Worm (Caenorhabditis elegans): ENCODE data around the gene C16C8.20.

Gene C16C8.20

ce11 chrII:3471603-3472002, 24.9 kb downstream of the C16C8.20 start, which contains the start of gene Y49F6B.13:
Gene Y49F6B.13 (minus strand): TSS chrII:3471703.
- TF ChIP-seq efl-1 (optimal IDR thresholded peaks at IDR 0.05): no peak
- peak in 1 of 2 experiments; percentile 47 for TF ChIP-seq efl-1 (GFP tag; optimal IDR thresholded peaks at IDR 0.05 in 1 of 2)
- TF ChIP-seq hlh-17 (GFP tag; optimal IDR thresholded peaks at IDR 0.05; ENCODE audit: borderline replicate concordance): no peak

- TF ChIP-seq unc-98 (GFP tag; IDR thresholded peaks at IDR 0.05) (no peak), unc-30 (tag; optimal IDR thresholded peaks at IDR 0.05) (no peak), lsy-2 (tag; optimal IDR thresholded peaks at IDR 0.05) (no peak), xbp-1 (tag; optimal IDR thresholded peaks at IDR 0.05) (no peak)
These were observed 25.6 kb downstream of the C16C8.20 start, which contains the start of gene Y49F6B.12 for ce11 chrII:3472316-3472715. Gene Y49F6B.12 (minus strand): TSS chrII:3472416.

ce11 chrII:3472817-3473216, 26.1 kb downstream of the C16C8.20 start, which contains the start of gene Y49F6B.6:
Gene Y49F6B.6 (plus strand): TSS chrII:3473117.
- TF ChIP-seq ceh-8 (GFP tag; optimal IDR thresholded peaks at IDR 0.05) (no peak), unc-86 (tag; optimal IDR thresholded peaks at IDR 0.05) (no peak), mep-1 (tag; optimal IDR thresholded peaks at IDR 0.05) (no peak), dsc-1 (tag; optimal IDR thresholded peaks at IDR 0.05) (no peak), vab-15 (tag; optimal IDR thresholded peaks at IDR 0.05) (no peak), ceh-90 (tag; optimal IDR thresholded peaks at IDR 0.05) (no peak), nhr-20 (tag; optimal IDR thresholded peaks at IDR 0.05) (no peak), efl-1 (optimal IDR thresholded peaks at IDR 0.05) (no peak), efl-1 (GFP tag; optimal IDR thresholded peaks at IDR 0.05 in 1 of 2) (no peak), fos-1 (tag; optimal IDR thresholded peaks at IDR 0.05) (no peak), mef-2 (tag; optimal IDR thresholded peaks at IDR 0.05) (no peak), rnt-1 (tag; optimal IDR thresholded peaks at IDR 0.05) (no peak), ztf-4 (tag; optimal IDR thresholded peaks at IDR 0.05) (no peak), tlp-1 (tag; optimal IDR thresholded peaks at IDR 0.05) (no peak)

ce11 chrII:3473744-3474143, 27.0 kb downstream of the C16C8.20 start, which contains the start of gene sdz-32:
Gene sdz-32 (plus strand): TSS chrII:3474044.
- TF ChIP-seq mep-1 (tag; optimal IDR thresholded peaks at IDR 0.05) (no peak), ceh-63 (GFP tag; optimal IDR thresholded peaks at IDR 0.05) (no peak), irx-1 (tag; optimal IDR thresholded peaks at IDR 0.05) (no peak), nhr-11 (tag; optimal IDR thresholded peaks at IDR 0.05) (no peak), skn-1 (tag; optimal IDR thresholded peaks at IDR 0.05) (no peak), sptf-1 (tag; optimal IDR thresholded peaks at IDR 0.05) (no peak), rnt-1 (tag; optimal IDR thresholded peaks at IDR 0.05) (no peak), zag-1 (tag; optimal IDR thresholded peaks at IDR 0.05) (no peak), nhr-76 (tag; optimal IDR thresholded peaks at IDR 0.05) (no peak), pag-3 (tag; optimal IDR thresholded peaks at IDR 0.05; ENCODE audit: borderline replicate concordance, insufficient read depth) (no peak), nhr-28 (tag; optimal IDR thresholded peaks at IDR 0.05) (no peak), tbx-2 (tag; optimal IDR thresholded peaks at IDR 0.05) (no peak)

- TF ChIP-seq snpc-4 (tag; optimal IDR thresholded peaks at IDR 0.05) (no peak), ces-1 (GFP tag; optimal IDR thresholded peaks at IDR 0.05) (no peak), ztf-11 (tag; optimal IDR thresholded peaks at IDR 0.05) (no peak), zip-4 (GFP tag; optimal IDR thresholded peaks at IDR 0.05) (no peak), nhr-77 (tag; optimal IDR thresholded peaks at IDR 0.05) (no peak), nhr-12 (tag; optimal IDR thresholded peaks at IDR 0.05) (no peak), fkh-10 (GFP tag; optimal IDR thresholded peaks at IDR 0.05) (no peak), unc-30 (tag; optimal IDR thresholded peaks at IDR 0.05) (no peak), nhr-71 (tag; optimal IDR thresholded peaks at IDR 0.05) (no peak), lin-39 (tag; optimal IDR thresholded peaks at IDR 0.05) (no peak), ceh-90 (tag; optimal IDR thresholded peaks at IDR 0.05) (no peak), mep-1 (tag; optimal IDR thresholded peaks at IDR 0.05) (no peak), nhr-76 (tag; optimal IDR thresholded peaks at IDR 0.05) (no peak), lin-14 (GFP tag; optimal IDR thresholded peaks at IDR 0.05) (no peak)
These were observed 29.8 kb downstream of the C16C8.20 start for ce11 chrII:3476536-3476935.
